Worm (Caenorhabditis elegans): ENCODE measurements around the gene zfp-3.

zfp-3 gene

DNA sequence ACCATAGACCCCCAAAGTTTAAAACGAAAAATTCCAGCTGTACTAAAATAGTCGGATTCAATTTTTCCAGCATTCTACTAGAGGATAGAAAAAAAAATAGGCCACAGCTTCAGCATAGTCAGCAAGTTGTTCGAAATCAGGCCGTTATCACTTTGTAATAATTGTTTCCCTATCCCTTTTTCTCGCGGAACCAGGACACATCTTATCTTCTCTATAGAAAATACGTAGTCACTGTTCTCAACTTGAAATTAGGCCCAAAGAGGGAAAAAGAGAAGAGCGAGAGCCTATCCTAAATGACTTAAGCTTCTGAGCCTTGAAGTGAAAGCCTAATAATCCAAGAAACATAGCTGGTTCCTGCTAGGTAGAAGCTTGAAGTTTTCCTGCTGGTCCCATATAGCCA is 747 bp downstream of the zfp-3 start (continued):
- TF ChIP-seq lin-35 (GFP tag; optimal IDR thresholded peaks at IDR 0.05) (no peak), nhr-47 (tag; optimal IDR thresholded peaks at IDR 0.05) (peak; percentile 31), fkh-10 (GFP tag; optimal IDR thresholded peaks at IDR 0.05) (no peak), ztf-4 (tag; optimal IDR thresholded peaks at IDR 0.05) (peak; percentile 25), snu-23 (GFP tag; optimal IDR thresholded peaks at IDR 0.05) (peak; percentile 12), lir-3 (tag; optimal IDR thresholded peaks at IDR 0.05; ENCODE audit: poor library complexity) (no peak), hlh-17 (GFP tag; optimal IDR thresholded peaks at IDR 0.05; ENCODE audit: borderline replicate concordance) (no peak), nhr-90 (tag; optimal IDR thresholded peaks at IDR 0.05; ENCODE audit: poor library complexity) (peak; percentile 9), fkh-8 (tag; optimal IDR thresholded peaks at IDR 0.05) (no peak), tbx-2 (tag; optimal IDR thresholded peaks at IDR 0.05) (peak; percentile 16), vab-15 (tag; optimal IDR thresholded peaks at IDR 0.05) (no peak), nhr-20 (tag; optimal IDR thresholded peaks at IDR 0.05) (no peak), nhr-85 (tag) (peak; percentile 75)

ce11 chrX:1443556-1444243 is 2.7 kb downstream of the zfp-3 start:
- peak; percentile 42 for TF ChIP-seq nhr-90 (tag; optimal IDR thresholded peaks at IDR 0.05; ENCODE audit: poor library complexity)
- no peak for TF ChIP-seq sox-4 (tag; optimal IDR thresholded peaks at IDR 0.05)
- peak; percentile 47 for TF ChIP-seq lin-39 (tag; optimal IDR thresholded peaks at IDR 0.05)
- no peak for TF ChIP-seq C34B4.2 (tag; optimal IDR thresholded peaks at IDR 0.05)
- TF ChIP-seq nhr-47 (tag; optimal IDR thresholded peaks at IDR 0.05): peak; percentile 5
- TF ChIP-seq dsc-1 (tag; optimal IDR thresholded peaks at IDR 0.05): no peak

DNA sequence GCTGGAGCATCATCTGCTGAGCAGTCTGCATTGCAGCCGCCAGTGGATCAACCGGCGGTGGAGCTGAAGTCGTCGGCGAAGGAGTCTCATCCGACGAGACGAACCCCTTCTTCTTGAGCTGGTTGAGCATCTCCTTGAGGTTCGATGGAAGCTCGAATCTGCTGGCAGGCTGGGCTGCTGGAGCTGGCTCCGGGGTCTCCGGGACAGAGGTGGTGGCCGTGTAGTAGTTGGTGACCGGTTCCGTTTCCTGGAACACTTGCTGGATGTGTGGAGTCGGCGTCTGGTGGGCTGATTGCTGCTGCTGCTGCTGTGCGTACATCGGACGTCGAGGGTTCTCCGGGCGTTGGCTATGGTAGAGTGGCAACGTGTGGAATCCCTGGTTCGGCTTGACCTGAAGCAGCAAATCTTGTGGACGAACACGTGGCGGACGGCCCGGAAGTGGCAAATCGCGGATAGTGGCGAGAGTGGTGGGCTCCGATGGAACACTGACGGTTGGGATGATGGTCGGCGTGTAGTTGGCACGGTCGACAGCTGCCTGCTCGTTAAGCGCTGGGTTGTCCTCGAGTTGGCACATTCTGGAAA is 4.8 kb downstream of the zfp-3 start:
- TF ChIP-seq nhr-28 (tag; optimal IDR thresholded peaks at IDR 0.05) (no peak), ceh-8 (GFP tag; optimal IDR thresholded peaks at IDR 0.05) (peak; percentile 1)

DNA sequence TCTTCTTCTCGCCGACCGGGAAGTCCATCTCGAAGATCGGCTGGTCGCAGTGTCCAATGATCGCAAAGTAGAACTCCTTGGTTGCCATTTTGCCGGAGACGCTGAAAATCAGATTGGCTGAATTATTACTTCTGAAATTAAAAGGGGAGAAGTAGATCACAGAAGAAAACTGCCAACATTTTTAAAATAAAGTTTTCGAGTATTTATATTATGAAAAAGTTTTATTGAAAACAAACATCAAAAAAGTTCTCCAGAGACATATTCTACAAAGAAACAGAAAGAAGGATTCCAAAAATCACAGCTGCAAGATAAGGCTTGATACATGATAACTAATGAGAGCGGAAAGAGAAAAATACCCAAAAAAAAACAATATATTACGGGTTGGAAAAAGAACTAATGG is 6.3 kb downstream of the zfp-3 start, which contains the start of gene sedl-1:
Gene sedl-1, minus strand, starts transcription at position 101 of the 400 bp plus-strand sequence.
- TF ChIP-seq sptf-1 (tag; optimal IDR thresholded peaks at IDR 0.05): no peak
- TF ChIP-seq elt-3 (tag; optimal IDR thresholded peaks at IDR 0.05): no peak
- no peak for TF ChIP-seq nhr-20 (tag; optimal IDR thresholded peaks at IDR 0.05)
- no peak for TF ChIP-seq nhr-77 (tag; optimal IDR thresholded peaks at IDR 0.05)
- no peak for TF ChIP-seq tbx-2 (tag; optimal IDR thresholded peaks at IDR 0.05)
- TF ChIP-seq zag-1 (tag; optimal IDR thresholded peaks at IDR 0.05): no peak
- TF ChIP-seq unc-62 (GFP tag; optimal IDR thresholded peaks at IDR 0.05): no peak
- no peak for TF ChIP-seq ceh-8 (GFP tag; optimal IDR thresholded peaks at IDR 0.05)
- no peak for TF ChIP-seq hlh-4 (tag; optimal IDR thresholded peaks at IDR 0.05)
- no peak for TF ChIP-seq lir-3 (tag; optimal IDR thresholded peaks at IDR 0.05; ENCODE audit: poor library complexity)
- no peak for TF ChIP-seq zip-4 (GFP tag; optimal IDR thresholded peaks at IDR 0.05)

DNA sequence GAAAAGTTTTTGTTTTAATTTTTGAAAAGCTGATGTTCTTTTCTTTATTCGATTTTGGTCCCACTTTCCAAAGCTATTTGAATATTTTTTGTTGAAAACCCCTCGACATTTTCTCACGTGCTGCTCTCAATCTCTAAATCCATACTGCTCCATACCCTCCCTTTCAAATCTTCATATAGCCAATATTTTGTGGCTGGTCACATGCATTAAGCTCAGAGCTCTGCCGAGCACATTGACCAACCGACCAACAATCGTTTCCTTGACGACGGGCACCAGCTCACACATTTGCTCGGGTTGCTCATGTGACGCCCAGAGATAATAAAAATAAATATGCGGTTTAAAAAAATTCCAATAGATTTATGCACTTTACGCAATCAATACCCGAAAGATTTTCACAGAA is 7.5 kb downstream of the zfp-3 start:
- TF ChIP-seq jun-1 (tag; optimal IDR thresholded peaks at IDR 0.05) (peak; percentile 37), nhr-19 (GFP tag; conservative IDR thresholded peaks at IDR 0.05) (peak; percentile 18; the same call in 1 of the 2 replicates), dpl-1 (GFP tag; optimal IDR thresholded peaks at IDR 0.05) (peak in 1 of 3 experiments; percentile 6), C34B4.2 (tag; optimal IDR thresholded peaks at IDR 0.05) (no peak), hlh-4 (tag; optimal IDR thresholded peaks at IDR 0.05) (no peak), elt-2 (tag; optimal IDR thresholded peaks at IDR 0.05) (no peak), dsc-1 (tag; optimal IDR thresholded peaks at IDR 0.05) (peak; percentile 79), F16B12.6 (tag; optimal IDR thresholded peaks at IDR 0.05) (no peak), unc-130 (tag; optimal IDR thresholded peaks at IDR 0.05) (no peak), zag-1 (tag; optimal IDR thresholded peaks at IDR 0.05) (no peak), sptf-1 (tag; optimal IDR thresholded peaks at IDR 0.05) (no peak), rnt-1 (tag; optimal IDR thresholded peaks at IDR 0.05) (peak; percentile 16), tbx-2 (tag; optimal IDR thresholded peaks at IDR 0.05) (peak; percentile 10), lsy-2 (tag; optimal IDR thresholded peaks at IDR 0.05) (peak; percentile 11 to 16), sox-4 (tag; optimal IDR thresholded peaks at IDR 0.05) (peak; percentile 76), egl-27 (tag; optimal IDR thresholded peaks at IDR 0.05) (no peak), C04F5.9 (tag; optimal IDR thresholded peaks at IDR 0.05) (no peak), nhr-90 (tag; optimal IDR thresholded peaks at IDR 0.05; ENCODE audit: poor library complexity) (no peak), fkh-10 (GFP tag; optimal IDR thresholded peaks at IDR 0.05) (peak; percentile 57), lin-15B (tag; optimal IDR thresholded peaks at IDR 0.05) (no peak), hlh-17 (GFP tag; optimal IDR thresholded peaks at IDR 0.05; ENCODE audit: borderline replicate concordance) (no peak), swsn-7 (tag; optimal IDR thresholded peaks at IDR 0.05) (peak; percentile 35), efl-1 (optimal IDR thresholded peaks at IDR 0.05) (no peak), efl-1 (GFP tag; optimal IDR thresholded peaks at IDR 0.05 in 1 of 2) (no peak), unc-62 (GFP tag; optimal IDR thresholded peaks at IDR 0.05) (no peak), isw-1 (GFP tag; IDR thresholded peaks at IDR 0.05) (no peak)

All from whole organism, L1 larva.